Fruit fly (Drosophila melanogaster): ENCODE results near the gene Nuak.

Nuak gene

dm6 chr3R:10274306-10274705 is 10.2 kb downstream of the Nuak start:
- TF ChIP-seq ovo (GFP tag; optimal IDR thresholded peaks at IDR 0.05), result no peak
- no peak for TF ChIP-seq Hr96 (GFP tag; optimal IDR thresholded peaks at IDR 0.05)
- no peak for TF ChIP-seq CG7045 (GFP tag; optimal IDR thresholded peaks at IDR 0.05)
- no peak for TF ChIP-seq cnc (optimal IDR thresholded peaks at IDR 0.05)
- no peak for TF ChIP-seq tj (GFP tag; optimal IDR thresholded peaks at IDR 0.05)
- TF ChIP-seq cic (GFP tag; optimal IDR thresholded peaks at IDR 0.05), result no peak
- TF ChIP-seq kay (GFP tag; ENCODE audit: borderline replicate concordance), result no peak
- TF ChIP-seq CG7101 (tag; optimal IDR thresholded peaks at IDR 0.05), result no peak
- TF ChIP-seq CG12768 (GFP tag; optimal IDR thresholded peaks at IDR 0.05), result no peak
- TF ChIP-seq CG11617 (GFP tag; optimal IDR thresholded peaks at IDR 0.05), result no peak
- no peak for TF ChIP-seq Crg-1 (GFP tag; optimal IDR thresholded peaks at IDR 0.05)
- no peak for TF ChIP-seq CG33017 (tag; optimal IDR thresholded peaks at IDR 0.05)
- TF ChIP-seq Clk (GFP tag; optimal IDR thresholded peaks at IDR 0.05), result no peak
- no peak for TF ChIP-seq pad (GFP tag; optimal IDR thresholded peaks at IDR 0.05)
- no peak for TF ChIP-seq CG1620 (GFP tag; optimal IDR thresholded peaks at IDR 0.05)
- no peak for TF ChIP-seq Mnt (GFP tag; optimal IDR thresholded peaks at IDR 0.05)
- TF ChIP-seq toe (GFP tag; optimal IDR thresholded peaks at IDR 0.05), result no peak
- no peak for TF ChIP-seq CG14711 (tag; optimal IDR thresholded peaks at IDR 0.05)
- TF ChIP-seq CG5204 (GFP tag; optimal IDR thresholded peaks at IDR 0.05), result no peak
- TF ChIP-seq bab1 (GFP tag; optimal IDR thresholded peaks at IDR 0.05), result no peak

dm6 chr3R:10274829-10275228 is 10.7 kb downstream of the Nuak start:
- TF ChIP-seq CG7045 (GFP tag; optimal IDR thresholded peaks at IDR 0.05) (no peak), CG11617 (GFP tag; optimal IDR thresholded peaks at IDR 0.05) (no peak), CG33017 (tag; optimal IDR thresholded peaks at IDR 0.05) (no peak), CG14711 (tag; optimal IDR thresholded peaks at IDR 0.05) (no peak), ovo (GFP tag; optimal IDR thresholded peaks at IDR 0.05) (no peak), pad (GFP tag; optimal IDR thresholded peaks at IDR 0.05) (no peak), Mnt (GFP tag; optimal IDR thresholded peaks at IDR 0.05) (no peak), Crg-1 (GFP tag; optimal IDR thresholded peaks at IDR 0.05) (no peak), kay (GFP tag; ENCODE audit: borderline replicate concordance) (no peak), toe (GFP tag; optimal IDR thresholded peaks at IDR 0.05) (no peak), CG7101 (tag; optimal IDR thresholded peaks at IDR 0.05) (no peak), Clk (GFP tag; optimal IDR thresholded peaks at IDR 0.05) (no peak), cnc (optimal IDR thresholded peaks at IDR 0.05) (no peak), Hr96 (GFP tag; optimal IDR thresholded peaks at IDR 0.05) (no peak), bab1 (GFP tag; optimal IDR thresholded peaks at IDR 0.05) (no peak)

DNA sequence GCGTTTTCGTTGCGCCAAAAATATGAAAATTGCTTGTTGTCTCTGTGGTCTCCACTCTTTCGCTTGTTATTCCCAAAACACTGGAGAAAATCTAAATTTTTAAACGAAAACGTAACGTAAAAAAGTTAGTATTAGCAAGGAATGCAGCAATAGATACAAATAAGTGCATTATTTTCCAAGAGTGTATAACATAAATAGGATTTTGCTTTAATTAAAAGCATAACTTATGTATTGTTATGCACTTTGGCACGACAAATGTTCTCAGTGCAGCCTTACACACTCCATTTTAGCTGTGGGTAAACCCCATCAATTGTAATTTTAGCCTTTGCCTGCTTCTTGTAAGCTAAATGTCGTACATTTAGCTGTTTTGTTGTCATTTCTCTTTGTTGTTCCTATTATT is 11.9 kb downstream of the Nuak start:
- no peak for TF ChIP-seq Clk (GFP tag; optimal IDR thresholded peaks at IDR 0.05)
- TF ChIP-seq toe (GFP tag; optimal IDR thresholded peaks at IDR 0.05), result no peak
- no peak for TF ChIP-seq tj (GFP tag; optimal IDR thresholded peaks at IDR 0.05)
- no peak for TF ChIP-seq cic (GFP tag; optimal IDR thresholded peaks at IDR 0.05)
- TF ChIP-seq pad (GFP tag; optimal IDR thresholded peaks at IDR 0.05), result no peak
- TF ChIP-seq CG11617 (GFP tag; optimal IDR thresholded peaks at IDR 0.05), result no peak
- no peak for TF ChIP-seq ovo (GFP tag; optimal IDR thresholded peaks at IDR 0.05)

DNA sequence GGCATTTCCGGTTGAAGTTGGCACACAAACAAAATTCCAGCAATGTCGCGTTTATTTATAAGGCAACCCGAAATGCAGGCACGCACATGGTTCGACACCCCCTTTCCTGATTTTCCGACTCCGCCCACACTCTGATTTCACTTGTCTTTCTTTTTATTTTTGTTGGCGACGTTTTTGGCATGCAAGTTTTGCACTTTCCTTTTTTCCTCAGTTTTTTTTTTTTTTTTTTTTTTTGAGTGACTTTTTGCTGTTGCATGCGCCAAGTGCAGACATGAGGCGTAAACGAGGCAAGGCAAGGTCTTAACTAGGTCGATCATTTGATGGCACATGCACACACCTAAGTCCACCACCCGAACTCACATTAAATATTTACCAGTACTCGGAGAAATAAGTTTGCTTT is 18.0 kb downstream of the Nuak start:
- no peak for TF ChIP-seq CG1620 (GFP tag; optimal IDR thresholded peaks at IDR 0.05)
- no peak for TF ChIP-seq cic (GFP tag; optimal IDR thresholded peaks at IDR 0.05)
- TF ChIP-seq bab1 (GFP tag; optimal IDR thresholded peaks at IDR 0.05), result no peak
- peak; percentile 5 for TF ChIP-seq kay (GFP tag; ENCODE audit: borderline replicate concordance)
- TF ChIP-seq CG33017 (tag; optimal IDR thresholded peaks at IDR 0.05), result no peak
- peak; percentile 2 for TF ChIP-seq tj (GFP tag; optimal IDR thresholded peaks at IDR 0.05)

DNA sequence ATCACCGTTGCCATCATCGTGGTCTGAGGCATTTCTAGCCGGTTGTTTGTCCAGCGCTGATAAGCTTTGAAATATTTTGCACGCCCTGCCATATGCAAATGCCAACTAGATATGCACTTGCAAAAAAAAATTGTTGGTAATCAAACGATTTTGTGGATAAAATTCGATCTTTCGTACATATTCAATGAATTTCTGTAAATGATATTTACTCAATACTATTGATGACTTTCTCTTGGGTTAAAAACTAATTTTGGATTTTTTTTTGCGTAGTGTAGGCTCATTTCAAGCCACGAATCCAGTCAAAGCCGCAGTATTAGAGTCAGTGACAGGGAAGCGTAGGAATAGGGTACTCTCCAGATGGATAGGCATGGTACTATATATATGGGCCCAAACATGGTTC is 19.0 kb downstream of the Nuak start:
- no peak for TF ChIP-seq cic (GFP tag; optimal IDR thresholded peaks at IDR 0.05)

DNA sequence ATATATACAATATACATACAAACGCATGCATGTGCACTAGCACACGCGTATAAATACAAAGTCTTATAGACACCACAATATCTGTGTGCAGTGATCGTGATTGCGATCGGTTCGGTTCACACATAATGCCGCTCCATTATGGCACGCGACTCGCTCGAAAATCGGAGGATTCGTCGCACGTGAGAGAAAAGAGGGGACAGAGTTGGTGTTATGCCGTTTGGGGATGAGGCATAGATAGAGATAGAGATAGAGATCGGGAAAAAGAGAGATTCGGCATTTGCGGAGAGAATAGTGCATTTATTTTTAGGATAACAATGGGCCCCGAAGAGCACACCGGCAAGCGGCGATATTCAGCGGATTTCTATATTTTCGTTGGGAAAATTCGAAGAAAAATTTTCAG is 20.1 kb downstream of the Nuak start:
- no peak for TF ChIP-seq CG14711 (tag; optimal IDR thresholded peaks at IDR 0.05)
- TF ChIP-seq Clk (GFP tag; optimal IDR thresholded peaks at IDR 0.05), result no peak
- TF ChIP-seq kay (GFP tag; ENCODE audit: borderline replicate concordance), result peak; percentile 1
- no peak for TF ChIP-seq bab1 (GFP tag; optimal IDR thresholded peaks at IDR 0.05)
- TF ChIP-seq toe (GFP tag; optimal IDR thresholded peaks at IDR 0.05), result no peak
- TF ChIP-seq Mnt (GFP tag; optimal IDR thresholded peaks at IDR 0.05), result no peak
- TF ChIP-seq cnc (optimal IDR thresholded peaks at IDR 0.05), result no peak

- TF ChIP-seq CG7045 (GFP tag; optimal IDR thresholded peaks at IDR 0.05) (no peak), CG11617 (GFP tag; optimal IDR thresholded peaks at IDR 0.05) (peak; percentile 41), tj (GFP tag; optimal IDR thresholded peaks at IDR 0.05) (no peak), cnc (optimal IDR thresholded peaks at IDR 0.05) (no peak), kay (GFP tag; ENCODE audit: borderline replicate concordance) (no peak), toe (GFP tag; optimal IDR thresholded peaks at IDR 0.05) (no peak), CG14711 (tag; optimal IDR thresholded peaks at IDR 0.05) (no peak), Crg-1 (GFP tag; optimal IDR thresholded peaks at IDR 0.05) (peak; percentile 19), CG33017 (tag; optimal IDR thresholded peaks at IDR 0.05) (peak; percentile 9), CG12768 (GFP tag; optimal IDR thresholded peaks at IDR 0.05) (peak; percentile 57), bab1 (GFP tag; optimal IDR thresholded peaks at IDR 0.05) (no peak), Hr96 (GFP tag; optimal IDR thresholded peaks at IDR 0.05) (peak; percentile 51), CG1620 (GFP tag; optimal IDR thresholded peaks at IDR 0.05) (peak; percentile 47), CG7101 (tag; optimal IDR thresholded peaks at IDR 0.05) (peak; percentile 3), pad (GFP tag; optimal IDR thresholded peaks at IDR 0.05) (peak; percentile 92), ovo (GFP tag; optimal IDR thresholded peaks at IDR 0.05) (no peak), cic (GFP tag; optimal IDR thresholded peaks at IDR 0.05) (no peak)
Observed at dm6 chr3R:10311076-10311744, 47.1 kb downstream of the Nuak start, which contains the start of gene CG6293. TSS of gene CG6293 (minus strand) at chr3R:10311613.
